Fruit fly (Drosophila melanogaster): Measurements from ENCODE around the gene Atg16.
A peak's percentile ranks its signal among the peaks of the same experiment; 100 is the strongest.

Atg16 gene

DNA sequence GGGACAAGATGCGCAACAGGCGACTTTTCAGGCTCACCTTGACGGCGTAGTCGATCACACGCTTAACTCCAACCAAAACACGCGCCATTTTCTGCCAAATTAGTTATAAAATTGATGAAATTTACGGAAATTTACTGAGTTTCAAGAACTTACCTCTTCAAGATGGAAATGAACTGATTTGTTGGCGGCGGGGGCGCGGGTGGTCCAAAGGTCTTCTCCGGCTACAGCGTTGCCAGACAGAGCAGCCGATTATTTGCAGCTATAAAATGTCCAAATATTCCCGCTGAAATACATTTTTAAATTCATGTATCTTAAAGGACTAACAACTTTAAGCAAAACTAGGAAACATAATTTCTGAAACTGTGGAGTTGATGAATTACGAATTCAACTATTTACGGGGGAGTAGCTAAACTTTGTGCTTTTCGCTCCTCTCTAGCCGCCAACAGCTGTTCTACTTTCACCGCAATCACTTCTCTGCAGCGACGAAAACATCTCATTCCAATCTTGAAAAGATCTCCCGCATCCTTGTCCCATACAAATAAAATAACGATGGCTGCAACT is 32.1 kb downstream of the Atg16 start, which contains the start of the genes Etfb and CG7789 (continued):
- TF ChIP-seq CG8944 (GFP tag; optimal IDR thresholded peaks at IDR 0.05): peak; percentile 39
- TF ChIP-seq CG7786 (GFP tag; optimal IDR thresholded peaks at IDR 0.05): peak; percentile 80
- TF ChIP-seq CG6175 (GFP tag; IDR thresholded peaks at IDR 0.05): peak; percentile 51; the same call in 1 of the 3 replicates
- peak; percentile 69 for TF ChIP-seq Sin3A (optimal IDR thresholded peaks at IDR 0.05)
- peak; percentile 78 for TF ChIP-seq Fer3 (tag; optimal IDR thresholded peaks at IDR 0.05)
- peak; percentile 53 for TF ChIP-seq CG8281 (tag; optimal IDR thresholded peaks at IDR 0.05)
- TF ChIP-seq hbn (GFP tag; IDR thresholded peaks at IDR 0.05; ENCODE audit: partially characterized antibody): peak; percentile 87
- TF ChIP-seq org-1 (GFP tag; optimal IDR thresholded peaks at IDR 0.05): peak; percentile 30
- TF ChIP-seq abd-A (tag; optimal IDR thresholded peaks at IDR 0.05): no peak
- TF ChIP-seq CG6791 (GFP tag; IDR thresholded peaks at IDR 0.05; ENCODE audit: partially characterized antibody): no peak; the same call in 2 of the 3 replicates
- TF ChIP-seq sqz (GFP tag; optimal IDR thresholded peaks at IDR 0.05): no peak
- TF ChIP-seq CG14050 (GFP tag; IDR thresholded peaks at IDR 0.05): peak; percentile 17; the same call in 1 of the 3 replicates
- peak; percentile 74 for TF ChIP-seq CG14014 (GFP tag; IDR thresholded peaks at IDR 0.05)
- peak; percentile 37 for TF ChIP-seq CG9876 (GFP tag; optimal IDR thresholded peaks at IDR 0.05)
- peak; percentile 44 for TF ChIP-seq CG17186 (GFP tag; optimal IDR thresholded peaks at IDR 0.05)
- peak; percentile 73 for TF ChIP-seq Ada2b (GFP tag; IDR thresholded peaks at IDR 0.05)
- no peak for TF ChIP-seq Dfd (GFP tag; optimal IDR thresholded peaks at IDR 0.05)
- peak; percentile 11 for TF ChIP-seq CG5245 (GFP tag; optimal IDR thresholded peaks at IDR 0.05)
- peak; percentile 68 for TF ChIP-seq CG4328 (GFP tag; optimal IDR thresholded peaks at IDR 0.05)
- peak; percentile 32 for TF ChIP-seq CG33557 (GFP tag; optimal IDR thresholded peaks at IDR 0.05)
- TF ChIP-seq CG17361 (GFP tag; IDR thresholded peaks at IDR 0.05): no peak; the same call in 1 of the 3 replicates
- no peak for TF ChIP-seq fru (optimal IDR thresholded peaks at IDR 0.05)
- TF ChIP-seq CG10209 (GFP tag; optimal IDR thresholded peaks at IDR 0.05): peak; percentile 59
- TF ChIP-seq Mad (GFP tag; optimal IDR thresholded peaks at IDR 0.05): peak; percentile 60
- peak; percentile 17 for TF ChIP-seq CG18476 (GFP tag; optimal IDR thresholded peaks at IDR 0.05)
- TF ChIP-seq ATbp (GFP tag; optimal IDR thresholded peaks at IDR 0.05): no peak
- peak; percentile 71 to 85 for TF ChIP-seq dpn (GFP tag; optimal IDR thresholded peaks at IDR 0.05)
- no peak for TF ChIP-seq bigmax (GFP tag; optimal IDR thresholded peaks at IDR 0.05)
- peak; percentile 64 for TF ChIP-seq Atf3 (GFP tag; optimal IDR thresholded peaks at IDR 0.05)
- no peak for TF ChIP-seq gcm (GFP tag; optimal IDR thresholded peaks at IDR 0.05)
- no peak for TF ChIP-seq prd (optimal IDR thresholded peaks at IDR 0.05)
- TF ChIP-seq prd (GFP tag; IDR thresholded peaks at IDR 0.05): peak; percentile 80
- peak; percentile 70; the same call in 1 of the 2 replicates for TF ChIP-seq sens-2 (GFP tag; IDR thresholded peaks at IDR 0.05)
- TF ChIP-seq Oaz (GFP tag; IDR thresholded peaks at IDR 0.05): peak; percentile 62
- TF ChIP-seq CG3407 (GFP tag; optimal IDR thresholded peaks at IDR 0.05): no peak
- TF ChIP-seq Kr (GFP tag; optimal IDR thresholded peaks at IDR 0.05): no peak
- TF ChIP-seq Rfx (GFP tag; IDR thresholded peaks at IDR 0.05): peak; percentile 81
- peak; percentile 55; the same call in 1 of the 2 replicates for TF ChIP-seq esg (GFP tag; conservative IDR thresholded peaks at IDR 0.05)
- TF ChIP-seq Sox102F (GFP tag; optimal IDR thresholded peaks at IDR 0.05): no peak
- peak; percentile 45 for TF ChIP-seq CG10462 (GFP tag; optimal IDR thresholded peaks at IDR 0.05)
- TF ChIP-seq CG2712 (tag; optimal IDR thresholded peaks at IDR 0.05): peak; percentile 53
- TF ChIP-seq pzg (GFP tag; optimal IDR thresholded peaks at IDR 0.05): peak; percentile 76
- TF ChIP-seq shn (GFP tag; optimal IDR thresholded peaks at IDR 0.05): peak; percentile 81
- TF ChIP-seq CHES-1-like (GFP tag; optimal IDR thresholded peaks at IDR 0.05): peak; percentile 85
- TF ChIP-seq CG13287 (GFP tag; IDR thresholded peaks at IDR 0.05; ENCODE audit: partially characterized antibody): peak; percentile 93
- peak; percentile 73 for TF ChIP-seq CrebB (tag; optimal IDR thresholded peaks at IDR 0.05)
- 0 out of 2 replicates have a peak, but pooled peaks have one; percentile 20 for TF ChIP-seq Nf-YA (GFP tag; IDR thresholded peaks at IDR 0.05)
- TF ChIP-seq zen2 (GFP tag; IDR thresholded peaks at IDR 0.05; ENCODE audit: partially characterized antibody): peak; percentile 35; the same call in 1 of the 3 replicates
- no peak for TF ChIP-seq sd (tag; optimal IDR thresholded peaks at IDR 0.05)
- peak; percentile 67 to 96 for TF ChIP-seq bsh (GFP tag; optimal IDR thresholded peaks at IDR 0.05)

Data from whole organism, embryonic.